Worm (Caenorhabditis elegans) whole organism, L4 larva: Measurements from ENCODE around the gene F46C8.8.
A peak's percentile ranks its signal among the peaks of the same experiment; 100 is the strongest.

Experiments used
- F37D6.2 ChIP-seq: sonication (generic microtip); optimal IDR thresholded peaks from 2 replicates; lab custom pipeline; 2016; ENCODE audit warnings: mild to moderate bottlenecking, missing genetic modification characterization, missing compliant biosample characterization
- F49E8.2 ChIP-seq: sonication (generic microtip); optimal IDR thresholded peaks from 2 replicates; lab custom pipeline; 2016; ENCODE audit warnings: missing compliant biosample characterization, mild to moderate bottlenecking, missing genetic modification characterization, borderline replicate concordance
- Y105C5A.15 ChIP-seq: fragments of 200-800 bp; sonication (Bioruptor generic); IDR thresholded peaks from 2 replicates; pipeline ENCODE4 v1.3.6; 2022; ENCODE audit warnings: missing genetic modification characterization, missing compliant biosample characterization
- Y75B8A.6 ChIP-seq: fragments of 200-800 bp; sonication (Bioruptor generic); IDR thresholded peaks from 2 replicates; pipeline ENCODE4 v1.3.6; 2022; ENCODE audit warnings: missing genetic modification reagents, missing genetic modification characterization, missing compliant biosample characterization
- aha-1 ChIP-seq: fragments of 150-350 bp; peaks from one replicate; lab custom pipeline; 2014; ENCODE audit warnings: missing biosample characterization, missing genetic modification characterization
- aly-2 ChIP-seq: sonication (generic microtip); optimal IDR thresholded peaks from 2 replicates; lab custom pipeline; 2018; ENCODE audit warnings: missing biosample characterization, missing genetic modification characterization
- attf-4 ChIP-seq: sonication (generic microtip); optimal IDR thresholded peaks from 3 replicates; lab custom pipeline; 2017; ENCODE audit warnings: missing biosample characterization, missing genetic modification characterization
- ceh-20 ChIP-seq: fragments of 200-800 bp; sonication (Bioruptor generic); IDR thresholded peaks from 2 replicates; pipeline ENCODE4 v1.3.6; 2022; ENCODE audit warnings: missing genetic modification reagents, missing genetic modification characterization, missing compliant biosample characterization
- ceh-28 ChIP-seq: fragments of 150-350 bp; optimal IDR thresholded peaks from 2 replicates; lab custom pipeline; 2014; ENCODE audit warnings: missing biosample characterization, missing genetic modification reagents, missing genetic modification characterization
- ceh-32 ChIP-seq: sonication (generic microtip); optimal IDR thresholded peaks from 2 replicates; lab custom pipeline; 2016; ENCODE audit warnings: mild to moderate bottlenecking, missing genetic modification characterization, missing compliant biosample characterization; ENCODE audit not compliant: poor library complexity
- ceh-62 ChIP-seq: sonication (generic microtip); optimal IDR thresholded peaks from 2 replicates; lab custom pipeline; 2017; ENCODE audit warnings: missing biosample characterization, missing genetic modification characterization
- daf-19 ChIP-seq: fragments of 200-800 bp; sonication (Bioruptor generic); conservative IDR thresholded peaks from 2 replicates; pipeline ENCODE4 v1.3.6; 2022; ENCODE audit warnings: missing genetic modification characterization, missing compliant biosample characterization
- dmd-8 ChIP-seq: fragments of 200-800 bp; sonication (Bioruptor generic); IDR thresholded peaks from 2 replicates; pipeline ENCODE4 v1.3.6; 2022; ENCODE audit warnings: missing genetic modification characterization, missing compliant biosample characterization
- dve-1 ChIP-seq: sonication (generic microtip); optimal IDR thresholded peaks from 2 replicates; lab custom pipeline; 2017; ENCODE audit warnings: antibody characterized with exemption, mild to moderate bottlenecking, missing genetic modification characterization, missing compliant biosample characterization; ENCODE audit not compliant: insufficient read depth
- gei-8 ChIP-seq: fragments of 200-800 bp; sonication (Bioruptor generic); optimal IDR thresholded peaks from 2 replicates; lab custom pipeline; 2018; ENCODE audit warnings: mild to moderate bottlenecking, missing genetic modification characterization, missing compliant biosample characterization
- hlh-30 ChIP-seq: sonication (generic microtip); optimal IDR thresholded peaks from 2 replicates; lab custom pipeline; 2017; ENCODE audit warnings: antibody characterized with exemption, mild to moderate bottlenecking, missing genetic modification characterization, missing compliant biosample characterization; ENCODE audit not compliant: insufficient read depth
- lin-1 ChIP-seq: fragments of 200-800 bp; sonication (Bioruptor generic); IDR thresholded peaks from 2 replicates; pipeline ENCODE4 v1.3.6; 2022; ENCODE audit warnings: missing genetic modification reagents, missing genetic modification characterization, missing compliant biosample characterization
- lin-15B ChIP-seq: fragments of 150-350 bp; sonication (generic microtip); optimal IDR thresholded peaks from 3 replicates; lab custom pipeline; 2014; ENCODE audit warnings: missing biosample characterization, missing genetic modification characterization
- lir-3 ChIP-seq: sonication (generic microtip); optimal IDR thresholded peaks from 2 replicates; lab custom pipeline; 2016; ENCODE audit warnings: mild to moderate bottlenecking, missing genetic modification characterization, missing compliant biosample characterization
- madf-9 ChIP-seq: fragments of 200-800 bp; sonication (Bioruptor generic); conservative IDR thresholded peaks from 2 replicates; pipeline ENCODE4 v1.3.6; 2022; ENCODE audit warnings: missing genetic modification reagents, missing genetic modification characterization, missing compliant biosample characterization
- mxl-3 ChIP-seq: fragments of 200-800 bp; sonication (Bioruptor generic); optimal IDR thresholded peaks from 2 replicates; lab custom pipeline; 2018; ENCODE audit warnings: mild to moderate bottlenecking, missing genetic modification characterization, missing compliant biosample characterization
- nhr-111 ChIP-seq: fragments of 200-800 bp; sonication (Bioruptor generic); optimal IDR thresholded peaks from 2 replicates; lab custom pipeline; 2018; ENCODE audit warnings: mild to moderate bottlenecking, missing genetic modification characterization, missing compliant biosample characterization
- nhr-28 ChIP-seq: fragments of 150-350 bp; optimal IDR thresholded peaks from 2 replicates; lab custom pipeline; 2014; ENCODE audit warnings: missing biosample characterization, missing genetic modification characterization
- nhr-41 ChIP-seq: fragments of 200-800 bp; sonication (Bioruptor generic); IDR thresholded peaks from 2 replicates; pipeline ENCODE4 v1.3.6; 2022; ENCODE audit warnings: missing genetic modification reagents, missing genetic modification characterization, missing compliant biosample characterization
- nhr-48 ChIP-seq: sonication (generic microtip); optimal IDR thresholded peaks from 2 replicates; lab custom pipeline; 2016; ENCODE audit warnings: mild to moderate bottlenecking, missing genetic modification characterization, missing compliant biosample characterization
- nhr-6 ChIP-seq: fragments of 150-350 bp; optimal IDR thresholded peaks from 2 replicates; lab custom pipeline; 2014; ENCODE audit warnings: missing biosample characterization, missing genetic modification characterization
- nhr-76 ChIP-seq: fragments of 150-350 bp; optimal IDR thresholded peaks from 2 replicates; lab custom pipeline; 2014; ENCODE audit warnings: missing biosample characterization, missing genetic modification characterization
- pha-4 ChIP-seq, 2 experiments: fragments of 150-350 bp in 1 of 2; fragments of 200-800 bp in 1 of 2; sonication (Bioruptor generic) in 1 of 2; IDR thresholded peaks in 1 of 2; optimal IDR thresholded peaks in 1 of 2; 2 replicates each; pipeline versions ENCODE4 v1.3.6 to Lab custom; 2014 to 2022; ENCODE audit warnings: missing genetic modification characterization in 2 of 2, missing genetic modification reagents in 2 of 2, missing biosample characterization in 1 of 2, missing compliant biosample characterization in 1 of 2
- rbr-2 ChIP-seq: sonication (generic microtip); optimal IDR thresholded peaks from 2 replicates; lab custom pipeline; 2016; ENCODE audit warnings: missing genotype, missing genetic modification characterization, missing compliant biosample characterization
- snpc-1.2 ChIP-seq: fragments of 200-800 bp; sonication (Bioruptor generic); IDR thresholded peaks from 2 replicates; pipeline ENCODE4 v1.3.6; 2022; ENCODE audit warnings: missing genetic modification reagents, missing genetic modification characterization, missing compliant biosample characterization
- unc-130 ChIP-seq: sonication (generic microtip); optimal IDR thresholded peaks from 2 replicates; lab custom pipeline; 2016; ENCODE audit warnings: missing genetic modification reagents, missing genetic modification characterization, missing compliant biosample characterization
- unc-62 ChIP-seq, 3 experiments: fragments of 150-350 bp in 1 of 3; sonication (generic microtip); optimal IDR thresholded peaks in 2 of 3; peaks in 1 of 3; 1 replicate in 1 of 3; 2 replicates in 2 of 3; lab custom pipeline; 2014 to 2017; ENCODE audit warnings: missing biosample characterization in 3 of 3, missing genetic modification characterization in 3 of 3, missing genetic modification reagents in 3 of 3, missing genotype in 1 of 3
- zfp-2 ChIP-seq: sonication (generic microtip); optimal IDR thresholded peaks from 2 replicates; lab custom pipeline; 2016; ENCODE audit warnings: mild to moderate bottlenecking, missing genetic modification characterization, missing compliant biosample characterization
- zip-2 ChIP-seq: fragments of 150-350 bp; optimal IDR thresholded peaks from 2 replicates; lab custom pipeline; 2014; ENCODE audit warnings: missing biosample characterization, missing genetic modification characterization
- ztf-7 ChIP-seq: fragments of 150-350 bp; optimal IDR thresholded peaks from 2 replicates; lab custom pipeline; 2014; ENCODE audit warnings: missing biosample characterization, missing genetic modification characterization

Gene F46C8.8

ce11 chrX:7593931-7594544 is 39.8 kb upstream of the F46C8.8 start:
- no peak for TF ChIP-seq F49E8.2
- TF ChIP-seq unc-62 (GFP tag; optimal IDR thresholded peaks at IDR 0.05 in 1 of 2; lab: Kevin White, UChicago): peak in 1 of 2 experiments; percentile 2
- no peak for TF ChIP-seq unc-62 (tag; optimal IDR thresholded peaks at IDR 0.05; lab: Kevin White, UChicago)
- peak; percentile 96 for TF ChIP-seq aha-1 (tag; lab: Kevin White, UChicago)
- TF ChIP-seq nhr-28 (tag; lab: Kevin White, UChicago): peak; percentile 41
- TF ChIP-seq zip-2 (tag; lab: Kevin White, UChicago): no peak
- peak; percentile 19 for TF ChIP-seq hlh-30 (tag; lab: Kevin White, UChicago)
- no peak for TF ChIP-seq dve-1 (tag; lab: Kevin White, UChicago)

ce11 chrX:7590756-7591155 is 36.5 kb upstream of the F46C8.8 start:
- TF ChIP-seq mxl-3 (GFP tag; lab: Kevin White, UChicago) (peak; percentile 21), Y75B8A.6 (no peak), unc-62 (GFP tag; optimal IDR thresholded peaks at IDR 0.05 in 1 of 2; lab: Kevin White, UChicago) (peak in 1 of 2 experiments; percentile 93), unc-62 (tag; optimal IDR thresholded peaks at IDR 0.05; lab: Kevin White, UChicago) (no peak), zip-2 (tag; lab: Kevin White, UChicago) (no peak), snpc-1.2 (GFP tag; lab: Robert Waterston, UW) (no peak), nhr-41 (no peak), nhr-76 (tag; lab: Kevin White, UChicago) (no peak), lin-15B (tag; lab: Kevin White, UChicago) (no peak)
- TF ChIP-seq, all 104 proteins: peak for 2

ce11 chrX:7587741-7588235 is 33.6 kb upstream of the F46C8.8 start:
- no peak for TF ChIP-seq nhr-6 (tag; lab: Kevin White, UChicago)
- TF ChIP-seq F37D6.2 (tag; lab: Kevin White, UChicago): no peak
- TF ChIP-seq ztf-7 (tag; lab: Kevin White, UChicago): no peak
- TF ChIP-seq lin-1 (GFP tag; lab: Robert Waterston, UW): no peak
- TF ChIP-seq unc-130: no peak
- no peak for TF ChIP-seq gei-8 (GFP tag; lab: Kevin White, UChicago)
- TF ChIP-seq Y105C5A.15 (GFP tag; lab: Robert Waterston, UW): no peak
- TF ChIP-seq dmd-8 (GFP tag; lab: Robert Waterston, UW): no peak
- no peak for TF ChIP-seq ceh-32
- TF ChIP-seq lir-3 (tag; lab: Kevin White, UChicago): no peak
- TF ChIP-seq attf-4: no peak
- TF ChIP-seq rbr-2 (tag; lab: Kevin White, UChicago): no peak
- no peak for TF ChIP-seq nhr-48 (tag; lab: Kevin White, UChicago)
- no peak for TF ChIP-seq daf-19 (GFP tag; lab: Robert Waterston, UW)
- no peak for TF ChIP-seq nhr-111 (GFP tag; lab: Kevin White, UChicago)
- peak; percentile 80 for TF ChIP-seq aha-1 (tag; lab: Kevin White, UChicago)
- TF ChIP-seq mxl-3 (GFP tag; lab: Kevin White, UChicago): peak; percentile 11
- no peak for TF ChIP-seq ceh-20
- no peak for TF ChIP-seq pha-4 (GFP tag; IDR thresholded peaks at IDR 0.05; lab: Robert Waterston, UW)
- TF ChIP-seq pha-4 (tag; optimal IDR thresholded peaks at IDR 0.05; lab: Kevin White, UChicago): no peak
- no peak for TF ChIP-seq ceh-28 (tag; lab: Kevin White, UChicago)
- TF ChIP-seq aly-2 (tag; lab: Kevin White, UChicago): no peak
- peak in 1 of 2 experiments; percentile 98 for TF ChIP-seq unc-62 (GFP tag; optimal IDR thresholded peaks at IDR 0.05 in 1 of 2; lab: Kevin White, UChicago)
- no peak for TF ChIP-seq unc-62 (tag; optimal IDR thresholded peaks at IDR 0.05; lab: Kevin White, UChicago)
- TF ChIP-seq ceh-62 (tag; lab: Kevin White, UChicago): no peak
- TF ChIP-seq madf-9 (GFP tag; lab: Robert Waterston, UW): no peak
- no peak for TF ChIP-seq zfp-2 (tag; lab: Kevin White, UChicago)
- peak; percentile 17 for TF ChIP-seq nhr-28 (tag; lab: Kevin White, UChicago)
- TF ChIP-seq, all 104 proteins: peak for 4
